Worm (Caenorhabditis elegans) whole organism, young adult: ENCODE measurements around the gene fut-3.

ENCODE experiments used
- K12H6.12 ChIP-seq: fragments of 200-800 bp; sonication (Bioruptor generic); optimal IDR thresholded peaks from 2 replicates; lab custom pipeline; 2018; ENCODE audit warnings: mild to moderate bottlenecking, missing genetic modification characterization, missing compliant biosample characterization
- Y53G8AR.9 ChIP-seq: fragments of 200-800 bp; sonication (Bioruptor generic); conservative IDR thresholded peaks from 2 replicates; pipeline ENCODE4 v1.3.6; 2022; ENCODE audit warnings: missing genetic modification reagents, missing genetic modification characterization, missing compliant biosample characterization
- cebp-2 ChIP-seq: fragments of 200-800 bp; sonication (Bioruptor generic); IDR thresholded peaks from 2 replicates; pipeline ENCODE4 v1.3.6; 2022; ENCODE audit warnings: missing genetic modification characterization, missing compliant biosample characterization
- ceh-91 ChIP-seq: fragments of 200-800 bp; sonication (Bioruptor generic); IDR thresholded peaks from 2 replicates; pipeline ENCODE4 v1.3.6; 2022; ENCODE audit warnings: missing genetic modification reagents, missing genetic modification characterization, missing compliant biosample characterization
- lin-35 ChIP-seq, 3 experiments: fragments of 150-350 bp in 2 of 3; sonication (generic microtip) in 1 of 3; optimal IDR thresholded peaks; 2 replicates each; lab custom pipeline; 2014 to 2018; ENCODE audit warnings: missing biosample characterization in 3 of 3, missing genetic modification characterization in 3 of 3, missing genetic modification reagents in 3 of 3
- nhr-80 ChIP-seq: sonication (generic microtip); optimal IDR thresholded peaks from 2 replicates; lab custom pipeline; 2016; ENCODE audit warnings: missing genetic modification characterization, missing compliant biosample characterization
- snpc-1.3 ChIP-seq: sonication (generic microtip); optimal IDR thresholded peaks from 2 replicates; lab custom pipeline; 2017; ENCODE audit warnings: missing genetic modification characterization, mild to moderate bottlenecking, missing compliant biosample characterization, antibody characterized with exemption, moderate library complexity, missing genotype, missing genetic modification reagents; ENCODE audit not compliant: insufficient read depth
- unc-62 ChIP-seq: fragments of 150-350 bp; optimal IDR thresholded peaks from 2 replicates; lab custom pipeline; 2014; ENCODE audit warnings: missing biosample characterization, missing genetic modification reagents, missing genetic modification characterization

DNA sequence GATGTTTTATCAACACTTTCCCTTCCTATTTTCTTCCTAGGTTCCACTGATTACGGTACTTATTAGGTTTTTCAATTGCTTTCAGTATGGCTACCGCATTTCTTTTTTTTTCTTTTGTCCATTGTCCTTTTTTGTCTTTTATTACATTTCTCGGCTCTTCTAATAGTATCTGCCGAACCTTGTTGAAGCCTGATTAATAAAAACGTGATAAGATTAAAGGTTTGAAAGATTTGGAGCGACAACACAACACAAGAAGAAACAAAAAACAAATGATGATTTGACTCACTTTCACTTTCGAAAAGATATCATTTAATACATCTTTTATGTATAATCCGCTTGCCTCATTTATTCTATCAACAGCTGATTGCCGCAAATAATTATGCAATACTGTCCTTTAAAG lies 5.5 kb upstream of the fut-3 start, which contains the start of gene C25H3.15:
- no peak for TF ChIP-seq ceh-91 (GFP tag; lab: Robert Waterston, UW)
- no peak for TF ChIP-seq lin-35 (GFP tag; optimal IDR thresholded peaks at IDR 0.05; lab: Kevin White, UChicago)
- TF ChIP-seq snpc-1.3 (tag; lab: Kevin White, UChicago): no peak
- no peak for TF ChIP-seq Y53G8AR.9 (GFP tag; lab: Robert Waterston, UW)
- no peak for TF ChIP-seq unc-62 (GFP tag; lab: Kevin White, UChicago)
- no peak for TF ChIP-seq nhr-80 (tag; lab: Kevin White, UChicago)
- TF ChIP-seq K12H6.12 (tag; lab: Kevin White, UChicago): no peak
- no peak for TF ChIP-seq cebp-2 (GFP tag; lab: Robert Waterston, UW)
